Worm (Caenorhabditis elegans): ENCODE results near the gene ent-5.

ent-5 gene

ce11 chrX:4651428-4651827 is 2.4 kb upstream of the ent-5 start:
- TF ChIP-seq C16A3.4 (tag; optimal IDR thresholded peaks at IDR 0.05) (no peak), elt-3 (tag; optimal IDR thresholded peaks at IDR 0.05) (no peak)

ce11 chrX:4647104-4647503 is 1.9 kb downstream of the ent-5 start, which contains the start of gene C46C11.4:
C46C11.4 (minus strand) TSS chrX:4647204.
- TF ChIP-seq pax-3 (tag; optimal IDR thresholded peaks at IDR 0.05) (no peak), egl-13 (tag; optimal IDR thresholded peaks at IDR 0.05) (no peak), nhr-77 (tag; optimal IDR thresholded peaks at IDR 0.05) (no peak), nhr-47 (tag; optimal IDR thresholded peaks at IDR 0.05) (no peak), elt-2 (tag; optimal IDR thresholded peaks at IDR 0.05) (no peak), zag-1 (tag; optimal IDR thresholded peaks at IDR 0.05) (no peak), nhr-237 (tag; optimal IDR thresholded peaks at IDR 0.05) (no peak)

ce11 chrX:4636821-4637220 is 12.2 kb downstream of the ent-5 start, which contains the start of gene hosl-1:
hosl-1 (plus strand) TSS chrX:4637121.
- TF ChIP-seq skn-1 (tag; optimal IDR thresholded peaks at IDR 0.05) (no peak), mef-2 (tag; optimal IDR thresholded peaks at IDR 0.05) (no peak), nhr-237 (tag; optimal IDR thresholded peaks at IDR 0.05) (no peak), aly-2 (tag; optimal IDR thresholded peaks at IDR 0.05) (no peak), rnt-1 (tag; optimal IDR thresholded peaks at IDR 0.05) (no peak), ets-5 (GFP tag; IDR thresholded peaks at IDR 0.05) (no peak), nhr-77 (tag; optimal IDR thresholded peaks at IDR 0.05) (no peak), lin-13 (GFP tag; optimal IDR thresholded peaks at IDR 0.05) (no peak), ces-1 (GFP tag; optimal IDR thresholded peaks at IDR 0.05) (no peak), lin-15B (tag; optimal IDR thresholded peaks at IDR 0.05) (no peak), egl-27 (tag; optimal IDR thresholded peaks at IDR 0.05) (no peak), nhr-84 (tag; optimal IDR thresholded peaks at IDR 0.05) (no peak), nhr-47 (tag; optimal IDR thresholded peaks at IDR 0.05) (no peak), vab-15 (tag; optimal IDR thresholded peaks at IDR 0.05) (no peak), lin-39 (tag; optimal IDR thresholded peaks at IDR 0.05) (no peak), hlh-17 (GFP tag; optimal IDR thresholded peaks at IDR 0.05; ENCODE audit: borderline replicate concordance) (no peak)

- TF ChIP-seq elt-2 (tag; optimal IDR thresholded peaks at IDR 0.05) (peak; percentile 48), elt-3 (tag; optimal IDR thresholded peaks at IDR 0.05) (peak in 1 of 6 experiments; percentile 4), lin-14 (GFP tag; optimal IDR thresholded peaks at IDR 0.05) (no peak)
Measured at ce11 chrX:4636143-4636542, 12.9 kb downstream of the ent-5 start.

ce11 chrX:4635643-4636042 is 13.4 kb downstream of the ent-5 start:
- TF ChIP-seq hlh-17 (GFP tag; optimal IDR thresholded peaks at IDR 0.05; ENCODE audit: borderline replicate concordance) (no peak), pax-3 (tag; optimal IDR thresholded peaks at IDR 0.05) (no peak), nhr-11 (tag; optimal IDR thresholded peaks at IDR 0.05) (no peak), nhr-77 (tag; optimal IDR thresholded peaks at IDR 0.05) (no peak), C04F5.9 (tag; optimal IDR thresholded peaks at IDR 0.05) (no peak), C16A3.4 (tag; optimal IDR thresholded peaks at IDR 0.05) (peak; percentile 43), tbx-2 (tag; optimal IDR thresholded peaks at IDR 0.05) (peak; percentile 46), lin-14 (GFP tag; optimal IDR thresholded peaks at IDR 0.05) (peak; percentile 88), jun-1 (tag; optimal IDR thresholded peaks at IDR 0.05) (no peak), mep-1 (tag; optimal IDR thresholded peaks at IDR 0.05) (peak; percentile 64), vab-15 (tag; optimal IDR thresholded peaks at IDR 0.05) (peak; percentile 17), swsn-7 (tag; optimal IDR thresholded peaks at IDR 0.05) (peak; percentile 46), elt-2 (tag; optimal IDR thresholded peaks at IDR 0.05) (no peak), sptf-1 (tag; optimal IDR thresholded peaks at IDR 0.05) (no peak), elt-3 (tag; optimal IDR thresholded peaks at IDR 0.05) (peak in 1 of 6 experiments; percentile 65), nhr-85 (tag) (peak; percentile 85), skn-1 (tag; optimal IDR thresholded peaks at IDR 0.05) (peak; percentile 61), mab-9 (GFP tag; IDR thresholded peaks at IDR 0.05) (no peak), xbp-1 (tag; optimal IDR thresholded peaks at IDR 0.05) (peak; percentile 66), lsy-2 (tag; optimal IDR thresholded peaks at IDR 0.05) (peak; percentile 34 to 64), unc-30 (tag; optimal IDR thresholded peaks at IDR 0.05) (no peak), unc-86 (tag; optimal IDR thresholded peaks at IDR 0.05) (peak; percentile 18), irx-1 (tag; optimal IDR thresholded peaks at IDR 0.05) (peak; percentile 55), isw-1 (GFP tag; IDR thresholded peaks at IDR 0.05) (peak; percentile 21; the same call in 1 of the 2 replicates), C34B4.2 (tag; optimal IDR thresholded peaks at IDR 0.05) (no peak), efl-1 (optimal IDR thresholded peaks at IDR 0.05) (peak; percentile 11 to 37), efl-1 (GFP tag; optimal IDR thresholded peaks at IDR 0.05 in 1 of 2) (peak in 1 of 2 experiments; percentile 9), aha-1 (tag; optimal IDR thresholded peaks at IDR 0.05) (no peak), lin-15B (tag; optimal IDR thresholded peaks at IDR 0.05) (no peak), aly-2 (tag; optimal IDR thresholded peaks at IDR 0.05) (no peak), snu-23 (GFP tag; optimal IDR thresholded peaks at IDR 0.05) (peak; percentile 70), F16B12.6 (tag; optimal IDR thresholded peaks at IDR 0.05) (peak; percentile 88), nhr-84 (tag; optimal IDR thresholded peaks at IDR 0.05) (no peak)
